Worm (Caenorhabditis elegans): Measurements from ENCODE around the gene tgt-2.

The tgt-2 gene

ce11 chrV:19026163-19026562 lies 28.0 kb downstream of the tgt-2 start, which contains the start of gene Y39B6A.25:
TSS of gene Y39B6A.25 (plus strand) at chrV:19026463.
- TF ChIP-seq mes-2 (tag; optimal IDR thresholded peaks at IDR 0.05; ENCODE audit: poor library complexity, severe bottlenecking) (no peak), daf-8 (GFP tag; IDR thresholded peaks at IDR 0.05) (no peak), sdz-12 (GFP tag; optimal IDR thresholded peaks at IDR 0.05) (no peak), unc-62 (GFP tag; optimal IDR thresholded peaks at IDR 0.05 in 1 of 2) (peak in 1 of 2 experiments; percentile 56), unc-62 (tag; optimal IDR thresholded peaks at IDR 0.05) (no peak)

ce11 chrV:19027338-19027737 lies 29.2 kb downstream of the tgt-2 start:
- TF ChIP-seq spr-1 (tag; optimal IDR thresholded peaks at IDR 0.05) (no peak), ces-1 (GFP tag; optimal IDR thresholded peaks at IDR 0.05) (no peak), nhr-41 (GFP tag; IDR thresholded peaks at IDR 0.05) (no peak), tag-97 (GFP tag; IDR thresholded peaks at IDR 0.05) (no peak), ceh-44 (GFP tag; IDR thresholded peaks at IDR 0.05) (no peak), hmg-1.1 (GFP tag; IDR thresholded peaks at IDR 0.05) (no peak), saeg-2 (GFP tag; IDR thresholded peaks at IDR 0.05) (no peak), lim-7 (GFP tag; IDR thresholded peaks at IDR 0.05) (no peak), ceh-28 (tag; optimal IDR thresholded peaks at IDR 0.05) (peak; percentile 97), sdz-12 (GFP tag; optimal IDR thresholded peaks at IDR 0.05) (no peak), aha-1 (tag) (peak; percentile 45)

ce11 chrV:19031456-19031855 lies 33.3 kb downstream of the tgt-2 start, which contains the start of gene Y39B6A.27:
TSS of gene Y39B6A.27 (plus strand) at chrV:19031756.
- TF ChIP-seq ceh-44 (GFP tag; IDR thresholded peaks at IDR 0.05): no peak
- TF ChIP-seq nhr-11 (tag; optimal IDR thresholded peaks at IDR 0.05): no peak
- no peak for TF ChIP-seq php-3 (GFP tag; IDR thresholded peaks at IDR 0.05)
- TF ChIP-seq zfp-3 (GFP tag; conservative IDR thresholded peaks at IDR 0.05): no peak
- TF ChIP-seq mdl-1 (tag; optimal IDR thresholded peaks at IDR 0.05): no peak
- no peak for TF ChIP-seq skn-1 (tag; optimal IDR thresholded peaks at IDR 0.05)
- TF ChIP-seq fos-1 (tag; optimal IDR thresholded peaks at IDR 0.05): no peak
- TF ChIP-seq hmg-1.1 (GFP tag; IDR thresholded peaks at IDR 0.05): no peak
- TF ChIP-seq F26F4.8 (GFP tag; conservative IDR thresholded peaks at IDR 0.05): no peak
- no peak for TF ChIP-seq rbr-2 (tag; optimal IDR thresholded peaks at IDR 0.05)
- TF ChIP-seq cey-2 (tag; optimal IDR thresholded peaks at IDR 0.05; ENCODE audit: borderline replicate concordance, insufficient read depth): no peak
- TF ChIP-seq nhr-42 (GFP tag; IDR thresholded peaks at IDR 0.05): no peak
- TF ChIP-seq ces-1 (GFP tag; optimal IDR thresholded peaks at IDR 0.05): no peak
- TF ChIP-seq nhr-41 (GFP tag; IDR thresholded peaks at IDR 0.05): no peak
- TF ChIP-seq unc-39 (tag; optimal IDR thresholded peaks at IDR 0.05): no peak
- TF ChIP-seq set-16 (GFP tag; IDR thresholded peaks at IDR 0.05): no peak
- no peak for TF ChIP-seq jun-1 (tag; optimal IDR thresholded peaks at IDR 0.05)
- no peak for TF ChIP-seq Y75B8A.6 (GFP tag; IDR thresholded peaks at IDR 0.05)

- TF ChIP-seq ces-1 (GFP tag; optimal IDR thresholded peaks at IDR 0.05): no peak
- TF ChIP-seq ceh-28 (tag; optimal IDR thresholded peaks at IDR 0.05): peak; percentile 81
Measured at ce11 chrV:19036061-19036460, 37.9 kb downstream of the tgt-2 start.

- TF ChIP-seq nhr-6 (tag; optimal IDR thresholded peaks at IDR 0.05) (no peak), tra-1 (GFP tag; IDR thresholded peaks at IDR 0.05) (no peak), gei-8 (GFP tag; optimal IDR thresholded peaks at IDR 0.05) (no peak), nhr-42 (GFP tag; IDR thresholded peaks at IDR 0.05) (no peak), ceh-32 (tag; optimal IDR thresholded peaks at IDR 0.05; ENCODE audit: poor library complexity) (no peak), zfp-2 (tag; optimal IDR thresholded peaks at IDR 0.05) (no peak)
Measured at ce11 chrV:19037222-19037621, 39.1 kb downstream of the tgt-2 start, which contains the start of gene asp-17. TSS of gene asp-17 (minus strand) at chrV:19037322.
